Fruit fly (Drosophila melanogaster) whole organism, embryonic: ENCODE measurements around the gene CG17239.

Experiments used
- Awh ChIP-seq: fragments of 200-800 bp; sonication (Bioruptor generic); IDR thresholded peaks from 2 replicates; pipeline ENCODE4, ENCODE4 v1.3.6; 2022; ENCODE audit warnings: missing biosample characterization, missing genetic modification characterization
- Blimp-1 ChIP-seq: fragments of 200-800 bp; sonication (Bioruptor generic); optimal IDR thresholded peaks from 3 replicates; lab custom pipeline; 2018; ENCODE audit warnings: missing biosample characterization, missing genetic modification characterization, mild to moderate bottlenecking, moderate library complexity, missing genetic modification reagents
- BtbVII ChIP-seq: fragments of 200-800 bp; sonication (Bioruptor generic); optimal IDR thresholded peaks from 3 replicates; lab custom pipeline; 2017; ENCODE audit warnings: missing biosample characterization, mild to moderate bottlenecking, missing genetic modification characterization
- CG10321 ChIP-seq: fragments of 200-800 bp; sonication (Bioruptor generic); IDR thresholded peaks from 2 replicates; pipeline ENCODE4 v1.3.6; 2022; ENCODE audit warnings: missing biosample characterization, missing genetic modification characterization
- CG11456 ChIP-seq: fragments of 200-800 bp; sonication (Bioruptor generic); IDR thresholded peaks from 3 replicates; pipeline ENCODE4 v1.3.6; 2022; ENCODE audit warnings: missing biosample characterization, missing genetic modification characterization
- CG15601 ChIP-seq: fragments of 200-800 bp; sonication (Bioruptor generic); optimal IDR thresholded peaks from 3 replicates; lab custom pipeline; 2019; ENCODE audit warnings: missing biosample characterization, mild to moderate bottlenecking, missing genetic modification characterization, moderate library complexity
- CG2678 ChIP-seq: fragments of 200-800 bp; sonication (Bioruptor generic); optimal IDR thresholded peaks from 3 replicates; lab custom pipeline; 2019; ENCODE audit warnings: missing biosample characterization, mild to moderate bottlenecking, missing genetic modification characterization, moderate library complexity
- CG2712 ChIP-seq: fragments of 200-800 bp; optimal IDR thresholded peaks from 3 replicates; lab custom pipeline; 2019; ENCODE audit warnings: missing biosample characterization, mild to moderate bottlenecking, missing genetic modification characterization, moderate library complexity
- CG34224 ChIP-seq: fragments of 200-800 bp; sonication (Bioruptor generic); IDR thresholded peaks from 3 replicates; pipeline ENCODE4 v1.3.6; 2022; ENCODE audit warnings: missing biosample characterization, missing genetic modification characterization; ENCODE audit not compliant: partially characterized antibody
- CG6254 ChIP-seq: fragments of 200-800 bp; sonication (Bioruptor generic); optimal IDR thresholded peaks from 3 replicates; lab custom pipeline; 2017; ENCODE audit warnings: mild to moderate bottlenecking, missing biosample characterization, missing genetic modification reagents, missing genetic modification characterization
- CG6272 ChIP-seq: fragments of 200-800 bp; sonication (Bioruptor generic); IDR thresholded peaks from 2 replicates; pipeline ENCODE4 v1.3.6; 2022; ENCODE audit warnings: missing biosample characterization, missing genetic modification characterization
- CG6854 ChIP-seq: fragments of 200-800 bp; sonication (Bioruptor generic); optimal IDR thresholded peaks from 3 replicates; lab custom pipeline; 2017; ENCODE audit warnings: missing biosample characterization, mild to moderate bottlenecking, missing genetic modification characterization
- CG8290 ChIP-seq, 3 experiments: fragments of 200-800 bp; sonication (Bioruptor generic); optimal IDR thresholded peaks; 2 replicates each; lab custom pipeline; 2016 to 2019; ENCODE audit warnings: missing biosample characterization in 3 of 3, missing genetic modification characterization in 3 of 3, mild to moderate bottlenecking in 2 of 3, moderate library complexity in 1 of 3
- CG9215 ChIP-seq: fragments of 200-800 bp; sonication (Bioruptor generic); IDR thresholded peaks from 2 replicates; pipeline ENCODE4 v1.3.6; 2022; ENCODE audit warnings: missing biosample characterization, missing genetic modification characterization
- HLH3B ChIP-seq: fragments of 200-800 bp; sonication (Bioruptor generic); IDR thresholded peaks from 2 replicates; pipeline ENCODE4 v1.3.6; 2022; ENCODE audit warnings: missing biosample characterization, missing genetic modification characterization
- Lhr ChIP-seq: fragments of 200-800 bp; sonication (Bioruptor generic); optimal IDR thresholded peaks from 3 replicates; lab custom pipeline; 2017; ENCODE audit warnings: mild to moderate bottlenecking, missing biosample characterization, missing genetic modification reagents, missing genetic modification characterization
- Med ChIP-seq: fragments of 200-800 bp; sonication (Bioruptor generic); peaks from one replicate; lab custom pipeline; 2016; ENCODE audit warnings: missing biosample characterization, missing genetic modification characterization, mild to moderate bottlenecking, inconsistent platforms, moderate library complexity
- Side ChIP-seq: fragments of 200-800 bp; sonication (Bioruptor generic); optimal IDR thresholded peaks from 2 replicates; lab custom pipeline; 2016; ENCODE audit warnings: missing biosample characterization, missing genetic modification characterization
- Six4 ChIP-seq: fragments of 200-800 bp; sonication (Bioruptor generic); optimal IDR thresholded peaks from 2 replicates; lab custom pipeline; 2016; ENCODE audit warnings: missing biosample characterization, missing genetic modification characterization
- Ssrp ChIP-seq: fragments of 200-800 bp; sonication (Bioruptor generic); optimal IDR thresholded peaks from 2 replicates; lab custom pipeline; 2018; ENCODE audit warnings: missing biosample characterization, mild to moderate bottlenecking, missing genetic modification characterization, moderate library complexity
- Trl ChIP-seq, 3 experiments: fragments of >200 bp in 2 of 3; fragments of 200-800 bp in 1 of 3; sonication (Bioruptor generic) in 1 of 3; optimal IDR thresholded peaks; 2 replicates in 1 of 3; 3 replicates in 2 of 3; lab custom pipeline; 2016 to 2017; ENCODE audit warnings: missing biosample characterization in 1 of 3, missing genetic modification characterization in 1 of 3
- Xrp1 ChIP-seq: fragments of 200-800 bp; sonication (Bioruptor generic); IDR thresholded peaks from 2 replicates; pipeline ENCODE4 v1.3.6; 2022; ENCODE audit warnings: missing biosample characterization, missing genetic modification characterization
- abd-A ChIP-seq: fragments of 200-800 bp; sonication (Bioruptor generic); optimal IDR thresholded peaks from 3 replicates; lab custom pipeline; 2019; ENCODE audit warnings: missing biosample characterization, mild to moderate bottlenecking, missing genetic modification characterization, moderate library complexity
- amos ChIP-seq: fragments of 200-800 bp; sonication (Bioruptor generic); IDR thresholded peaks from 2 replicates; pipeline ENCODE4 v1.3.6; 2022; ENCODE audit warnings: missing biosample characterization, missing genetic modification characterization; ENCODE audit not compliant: partially characterized antibody
- bbx ChIP-seq: fragments of 200-800 bp; sonication (Bioruptor generic); IDR thresholded peaks from 2 replicates; pipeline ENCODE4 v1.3.6; 2022; ENCODE audit warnings: missing biosample characterization, missing genetic modification characterization; ENCODE audit not compliant: partially characterized antibody
- btn ChIP-seq: fragments of 200-800 bp; sonication (Bioruptor generic); optimal IDR thresholded peaks from 2 replicates; lab custom pipeline; 2016; ENCODE audit warnings: missing biosample characterization, missing genetic modification characterization
- caup ChIP-seq: fragments of 200-800 bp; sonication (Bioruptor generic); optimal IDR thresholded peaks from 3 replicates; lab custom pipeline; 2017; ENCODE audit warnings: missing biosample characterization, mild to moderate bottlenecking, missing genetic modification characterization, moderate library complexity; ENCODE audit not compliant: severe bottlenecking
- cg ChIP-seq: fragments of 200-800 bp; sonication (Bioruptor generic); optimal IDR thresholded peaks from 3 replicates; lab custom pipeline; 2019; ENCODE audit warnings: missing biosample characterization, mild to moderate bottlenecking, missing genetic modification characterization, moderate library complexity
- crol ChIP-seq: fragments of 200-800 bp; sonication (Bioruptor generic); IDR thresholded peaks from 2 replicates; pipeline ENCODE4 v1.3.6; 2022; ENCODE audit warnings: missing biosample characterization, missing genetic modification characterization
- hbn ChIP-seq: fragments of 200-800 bp; sonication (Bioruptor generic); IDR thresholded peaks from 2 replicates; pipeline ENCODE4 v1.3.6; 2022; ENCODE audit warnings: missing biosample characterization, missing genetic modification characterization; ENCODE audit not compliant: partially characterized antibody
- kni ChIP-seq: fragments of 200-800 bp; sonication (Bioruptor generic); optimal IDR thresholded peaks from 3 replicates; lab custom pipeline; 2017; ENCODE audit warnings: mild to moderate bottlenecking, missing biosample characterization, missing genetic modification reagents, missing genetic modification characterization
- lbe ChIP-seq: fragments of 200-800 bp; sonication (Bioruptor generic); optimal IDR thresholded peaks from 2 replicates; lab custom pipeline; 2016; ENCODE audit warnings: missing biosample characterization, mild to moderate bottlenecking, missing genetic modification characterization
- lov ChIP-seq, 2 experiments: fragments of 200-800 bp in 1 of 2; fragments of >200 bp in 1 of 2; sonication (Bioruptor generic) in 1 of 2; IDR thresholded peaks in 1 of 2; optimal IDR thresholded peaks in 1 of 2; 2 replicates in 1 of 2; 3 replicates in 1 of 2; pipeline versions ENCODE4 v1.3.6 to Lab custom; 2017 to 2022; ENCODE audit warnings: missing biosample characterization in 1 of 2, missing genetic modification characterization in 1 of 2
- onecut ChIP-seq: fragments of 200-800 bp; sonication (Bioruptor generic); IDR thresholded peaks from 2 replicates; pipeline ENCODE4 v1.3.6; 2022; ENCODE audit warnings: missing biosample characterization, missing genetic modification characterization
- pros ChIP-seq: fragments of 200-800 bp; sonication (Bioruptor generic); optimal IDR thresholded peaks from 3 replicates; lab custom pipeline; 2019; ENCODE audit warnings: missing biosample characterization, mild to moderate bottlenecking, missing genetic modification characterization, moderate library complexity
- psq ChIP-seq: fragments of 200-800 bp; sonication (Bioruptor generic); optimal IDR thresholded peaks from 2 replicates; lab custom pipeline; 2017; ENCODE audit warnings: missing biosample characterization, missing genetic modification characterization
- pzg ChIP-seq: fragments of 200-800 bp; sonication (Bioruptor generic); optimal IDR thresholded peaks from 3 replicates; lab custom pipeline; 2018; ENCODE audit warnings: missing biosample characterization, mild to moderate bottlenecking, missing genetic modification characterization, moderate library complexity
- repo ChIP-seq: fragments of 200-800 bp; sonication (Bioruptor generic); optimal IDR thresholded peaks from 2 replicates; lab custom pipeline; 2016; ENCODE audit warnings: missing biosample characterization, missing genetic modification characterization
- row ChIP-seq: fragments of 200-800 bp; sonication (Bioruptor generic); IDR thresholded peaks from 3 replicates; pipeline ENCODE4 v1.3.6; 2022; ENCODE audit warnings: missing biosample characterization, missing genetic modification characterization
- slbo ChIP-seq: fragments of 200-800 bp; sonication (Bioruptor generic); IDR thresholded peaks from 2 replicates; pipeline ENCODE4 v1.3.6; 2022; ENCODE audit warnings: missing biosample characterization, missing genetic modification characterization
- sqz ChIP-seq: fragments of 200-800 bp; sonication (Bioruptor generic); optimal IDR thresholded peaks from 3 replicates; lab custom pipeline; 2018; ENCODE audit warnings: missing biosample characterization, mild to moderate bottlenecking, missing genetic modification characterization
- sr ChIP-seq: fragments of 200-800 bp; sonication (Bioruptor generic); IDR thresholded peaks from 3 replicates; pipeline ENCODE4 v1.3.6; 2022; ENCODE audit warnings: missing biosample characterization, missing genetic modification characterization
- tna ChIP-seq: fragments of 200-800 bp; sonication (Bioruptor generic); IDR thresholded peaks from 2 replicates; pipeline ENCODE4 v1.3.6; 2022; ENCODE audit warnings: missing biosample characterization, missing genetic modification characterization; ENCODE audit not compliant: partially characterized antibody
- tup ChIP-seq: fragments of 200-800 bp; sonication (Bioruptor generic); optimal IDR thresholded peaks from 2 replicates; lab custom pipeline; 2016; ENCODE audit warnings: missing biosample characterization, mild to moderate bottlenecking, missing genetic modification characterization, moderate library complexity

The CG17239 gene

DNA sequence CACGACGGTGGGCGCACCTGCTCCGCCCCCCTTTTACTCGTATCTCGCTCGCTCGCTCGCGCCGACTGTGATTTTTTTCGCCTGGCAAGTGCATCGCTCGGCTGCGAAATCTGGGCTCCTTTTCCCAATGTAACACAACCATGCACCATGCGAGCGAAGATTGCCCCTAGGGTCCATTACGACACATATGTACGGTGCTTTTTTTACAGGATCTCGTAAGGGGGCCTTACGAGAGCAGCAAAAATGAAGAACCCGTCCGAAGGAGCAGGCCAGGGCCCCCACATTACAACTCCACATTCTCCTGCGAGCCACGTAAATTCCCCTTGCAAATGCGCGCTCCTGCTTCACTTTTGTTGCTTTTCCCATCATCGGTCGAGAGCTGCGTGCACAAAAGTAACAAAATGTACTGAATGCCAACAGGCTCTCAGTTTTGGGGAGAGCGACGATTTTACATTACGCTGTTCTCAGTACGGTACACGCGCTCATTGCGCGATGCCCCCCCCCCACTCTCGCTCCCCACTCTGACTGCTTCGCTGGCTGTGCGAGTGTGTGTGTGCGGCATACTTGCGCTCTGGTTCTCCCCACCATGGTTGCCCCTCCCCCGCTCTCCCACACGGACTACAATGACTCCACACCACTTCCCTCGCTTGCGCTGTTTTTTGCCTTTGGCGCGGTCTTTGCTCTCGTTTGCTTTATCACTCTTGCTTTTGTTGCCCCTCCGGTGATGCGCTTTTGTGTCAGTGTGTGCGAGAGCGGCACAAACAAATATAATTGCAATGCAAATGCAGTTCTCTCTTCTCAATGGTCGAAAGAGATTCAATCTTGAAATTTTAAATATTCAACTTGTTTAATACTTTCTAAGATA is 49.1 kb downstream of the CG17239 start (continued):
- TF ChIP-seq CG2678 (tag; lab: Kevin White, UChicago) (peak; percentile 3), Lhr (GFP tag; lab: Kevin White, UChicago) (peak; percentile 16), Ssrp (no peak), cg (GFP tag; lab: Kevin White, UChicago) (peak; percentile 90), Med (GFP tag; lab: Kevin White, UChicago) (peak; percentile 21), CG8290 (GFP tag; optimal IDR thresholded peaks at IDR 0.05; lab: Kevin White, UChicago) (no peak), CG8290 (tag; optimal IDR thresholded peaks at IDR 0.05; lab: Kevin White, UChicago) (peak in 1 of 2 experiments; percentile 55), lov (optimal IDR thresholded peaks at IDR 0.05; lab: Kevin White, UChicago) (no peak), lov (GFP tag; IDR thresholded peaks at IDR 0.05; lab: Robert Waterston, UW) (peak; percentile 58; the same call in 1 of the 3 replicates), abd-A (peak; percentile 88), Xrp1 (GFP tag; lab: Robert Waterston, UW) (0 out of 2 replicates have a peak, but pooled peaks have one; percentile 6), CG6254 (GFP tag; lab: Kevin White, UChicago) (peak; percentile 31), CG11456 (peak; percentile 44; the same call in 1 of the 3 replicates), pzg (GFP tag; lab: Kevin White, UChicago) (no peak), slbo (GFP tag; lab: Robert Waterston, UW) (0 out of 2 replicates have a peak, but pooled peaks have one; percentile 17), bbx (GFP tag; lab: Robert Waterston, UW) (peak; percentile 71), tup (GFP tag; lab: Kevin White, UChicago) (no peak), pros (GFP tag; lab: Kevin White, UChicago) (peak; percentile 65), sr (GFP tag; lab: Robert Waterston, UW) (0 out of 3 replicates have a peak, but pooled peaks have one; percentile 25), tna (GFP tag; lab: Robert Waterston, UW) (peak; percentile 53; the same call in 1 of the 2 replicates), lbe (peak; percentile 27), Side (no peak), sqz (GFP tag; lab: Kevin White, UChicago) (peak; percentile 70), Awh (GFP tag; lab: Robert Waterston, UW) (0 out of 2 replicates have a peak, but pooled peaks have one; percentile 8), HLH3B (GFP tag; lab: Robert Waterston, UW) (peak; percentile 11; the same call in 1 of the 2 replicates), CG10321 (GFP tag; lab: Robert Waterston, UW) (peak; percentile 46; the same call in 1 of the 2 replicates), psq (peak; percentile 28), BtbVII (GFP tag; lab: Kevin White, UChicago) (peak; percentile 12), kni (GFP tag; lab: Kevin White, UChicago) (peak; percentile 84), amos (GFP tag; lab: Robert Waterston, UW) (peak; percentile 12; the same call in 1 of the 2 replicates), Trl (optimal IDR thresholded peaks at IDR 0.05; lab: Kevin White, UChicago) (peak; percentile 62 to 69), Trl (GFP tag; optimal IDR thresholded peaks at IDR 0.05; lab: Kevin White, UChicago) (no peak), CG15601 (peak; percentile 20), CG6272 (GFP tag; lab: Robert Waterston, UW) (0 out of 2 replicates have a peak, but pooled peaks have one; percentile 20), row (GFP tag; lab: Robert Waterston, UW) (peak; percentile 44; the same call in 1 of the 3 replicates), CG9215 (GFP tag; lab: Robert Waterston, UW) (0 out of 2 replicates have a peak, but pooled peaks have one; percentile 11), CG6854 (GFP tag; lab: Kevin White, UChicago) (no peak), caup (GFP tag; lab: Kevin White, UChicago) (peak; percentile 21), onecut (GFP tag; lab: Robert Waterston, UW) (no peak), Blimp-1 (GFP tag; lab: Kevin White, UChicago) (peak; percentile 87), CG2712 (tag; lab: Kevin White, UChicago) (peak; percentile 27), btn (peak; percentile 1), crol (peak; percentile 100), hbn (peak; percentile 20; the same call in 1 of the 2 replicates), CG34224 (GFP tag; lab: Robert Waterston, UW) (peak; percentile 32; the same call in 1 of the 3 replicates), Six4 (GFP tag; lab: Kevin White, UChicago) (no peak), repo (GFP tag; lab: Kevin White, UChicago) (no peak)
